Fruit fly (Drosophila melanogaster) whole organism, wandering third instar larva: Measurements from ENCODE around the gene CG6739.

Experiments
- Abd-B ChIP-seq: fragments of >200 bp; optimal IDR thresholded peaks from 2 replicates; lab custom pipeline; 2017; ENCODE audit warnings: missing biosample characterization, missing genetic modification characterization
- CG32264 ChIP-seq: fragments of 200-800 bp; sonication (Bioruptor generic); optimal IDR thresholded peaks from 2 replicates; lab custom pipeline; 2016; ENCODE audit warnings: missing biosample characterization, missing genetic modification characterization
- CG9705 ChIP-seq: fragments of 200-800 bp; sonication (Bioruptor generic); optimal IDR thresholded peaks from 2 replicates; lab custom pipeline; 2018; ENCODE audit warnings: missing biosample characterization, mild to moderate bottlenecking, missing genetic modification characterization
- CrebA ChIP-seq: fragments of 200-800 bp; sonication (Bioruptor generic); optimal IDR thresholded peaks from 2 replicates; lab custom pipeline; 2016; ENCODE audit warnings: missing biosample characterization, mild to moderate bottlenecking, missing genetic modification characterization, borderline replicate concordance
- Dif ChIP-seq: fragments of 200-275, 200-300 bp; sonication (Bioruptor generic); optimal IDR thresholded peaks from 2 replicates; lab custom pipeline; 2018; ENCODE audit warnings: missing biosample characterization, missing genetic modification characterization; ENCODE audit not compliant: partially characterized antibody
- GATAd ChIP-seq: sonication (Bioruptor generic); optimal IDR thresholded peaks from 2 replicates; lab custom pipeline; 2016; ENCODE audit warnings: missing biosample characterization, missing genetic modification characterization
- HLH106 ChIP-seq: fragments of 200-800 bp; optimal IDR thresholded peaks from 3 replicates; lab custom pipeline; 2019; ENCODE audit warnings: missing biosample characterization, mild to moderate bottlenecking, missing genetic modification characterization, moderate library complexity
- Hnf4 ChIP-seq: fragments of 200-800 bp; sonication (Bioruptor generic); optimal IDR thresholded peaks from 2 replicates; lab custom pipeline; 2016; ENCODE audit warnings: missing biosample characterization, mild to moderate bottlenecking, missing genetic modification characterization
- Hr83 ChIP-seq: fragments of 200-300 bp; sonication (Bioruptor generic); optimal IDR thresholded peaks from 2 replicates; lab custom pipeline; 2016; ENCODE audit warnings: missing biosample characterization, mild to moderate bottlenecking, missing genetic modification characterization, moderate library complexity; ENCODE audit not compliant: poor library complexity, severe bottlenecking
- Jra ChIP-seq: sonication (Bioruptor generic); optimal IDR thresholded peaks from 2 replicates; lab custom pipeline; 2016; ENCODE audit warnings: missing biosample characterization, missing genetic modification characterization
- Mio ChIP-seq: sonication (Bioruptor generic); optimal IDR thresholded peaks from 2 replicates; lab custom pipeline; 2016; ENCODE audit warnings: missing biosample characterization, missing genetic modification characterization
- Myc ChIP-seq: fragments of >200 bp; optimal IDR thresholded peaks from 2 replicates; lab custom pipeline; 2017
- OdsH ChIP-seq: fragments of 200-800 bp; sonication (Bioruptor generic); optimal IDR thresholded peaks from 2 replicates; lab custom pipeline; 2016; ENCODE audit warnings: missing biosample characterization, mild to moderate bottlenecking, missing genetic modification characterization
- Rel ChIP-seq, 2 experiments: fragments of 200-800 bp; sonication (Bioruptor generic) in 1 of 2; optimal IDR thresholded peaks; 2 replicates in 1 of 2; 3 replicates in 1 of 2; lab custom pipeline; 2016 to 2019; ENCODE audit warnings: mild to moderate bottlenecking in 2 of 2, missing biosample characterization in 2 of 2, missing genetic modification characterization in 2 of 2, moderate library complexity in 1 of 2
- Sp1 ChIP-seq: fragments of 200-800 bp; sonication (Bioruptor generic); optimal IDR thresholded peaks from 3 replicates; lab custom pipeline; 2019; ENCODE audit warnings: missing biosample characterization, mild to moderate bottlenecking, missing genetic modification characterization, moderate library complexity
- Vsx2 ChIP-seq: fragments of 200-300, 225-300 bp; sonication (Bioruptor generic); optimal IDR thresholded peaks from 2 replicates; lab custom pipeline; 2018; ENCODE audit warnings: missing biosample characterization, missing genetic modification characterization; ENCODE audit not compliant: partially characterized antibody
- br ChIP-seq: fragments of 200-800 bp; sonication (Bioruptor generic); optimal IDR thresholded peaks from 2 replicates; lab custom pipeline; 2016; ENCODE audit warnings: missing biosample characterization, missing genetic modification characterization
- dl ChIP-seq, 2 experiments: fragments of 175-275, 200-275 bp in 1 of 2; fragments of 200-275 bp in 1 of 2; sonication (Bioruptor generic); optimal IDR thresholded peaks; lab custom pipeline; 2018; ENCODE audit warnings: mild to moderate bottlenecking in 2 of 2, missing biosample characterization in 2 of 2, missing genetic modification characterization in 2 of 2, moderate library complexity in 2 of 2; ENCODE audit not compliant: partially characterized antibody in 2 of 2, insufficient read depth in 1 of 2
- dmrt93B ChIP-seq: fragments of 200-800 bp; sonication (Bioruptor generic); optimal IDR thresholded peaks from 2 replicates; lab custom pipeline; 2018; ENCODE audit warnings: missing biosample characterization, mild to moderate bottlenecking, missing genetic modification characterization
- dsf ChIP-seq: sonication (Bioruptor generic); optimal IDR thresholded peaks from 2 replicates; lab custom pipeline; 2016; ENCODE audit warnings: missing biosample characterization, missing genetic modification characterization, borderline replicate concordance
- ey ChIP-seq: fragments of 200-800 bp; sonication (Bioruptor generic); optimal IDR thresholded peaks from 2 replicates; lab custom pipeline; 2016; ENCODE audit warnings: missing biosample characterization, missing genetic modification characterization
- foxo ChIP-seq, 2 experiments: fragments of 200-800 bp; sonication (Bioruptor generic); optimal IDR thresholded peaks; 2 replicates in 1 of 2; 3 replicates in 1 of 2; lab custom pipeline; 2016 to 2017; ENCODE audit warnings: missing biosample characterization in 2 of 2, missing genetic modification characterization in 2 of 2
- fru ChIP-seq: fragments of 200-800 bp; sonication (Bioruptor generic); optimal IDR thresholded peaks from 3 replicates; lab custom pipeline; 2016; ENCODE audit warnings: missing biosample characterization, mild to moderate bottlenecking, missing genetic modification characterization
- h ChIP-seq: fragments of 200-800 bp; sonication (Bioruptor generic); optimal IDR thresholded peaks from 3 replicates; lab custom pipeline; 2016; ENCODE audit warnings: missing biosample characterization, mild to moderate bottlenecking, missing genetic modification characterization
- jim ChIP-seq: fragments of 175-275, 200-325 bp; sonication (Bioruptor generic); optimal IDR thresholded peaks from 2 replicates; lab custom pipeline; 2016; ENCODE audit warnings: missing biosample characterization, mild to moderate bottlenecking, missing genetic modification characterization
- lola ChIP-seq: fragments of >200 bp; optimal IDR thresholded peaks from 2 replicates; lab custom pipeline; 2017; ENCODE audit warnings: missing biosample characterization, missing genetic modification characterization
- pan ChIP-seq: fragments of >200 bp; optimal IDR thresholded peaks from 2 replicates; lab custom pipeline; 2017
- rgr ChIP-seq: fragments of 200-800 bp; sonication (Bioruptor generic); optimal IDR thresholded peaks from 3 replicates; lab custom pipeline; 2016; ENCODE audit warnings: missing biosample characterization, mild to moderate bottlenecking, missing genetic modification characterization
- sv ChIP-seq: fragments of 200-800 bp; sonication (Bioruptor generic); optimal IDR thresholded peaks from 3 replicates; lab custom pipeline; 2016; ENCODE audit warnings: missing biosample characterization, missing genetic modification characterization
- woc ChIP-seq: sonication (Bioruptor generic); optimal IDR thresholded peaks from 2 replicates; lab custom pipeline; 2016; ENCODE audit warnings: missing biosample characterization, mild to moderate bottlenecking, missing genetic modification characterization

Gene CG6739

dm6 chr2L:7566627-7567026, 41.6 kb upstream of the CG6739 start:
- TF ChIP-seq Rel (GFP tag; optimal IDR thresholded peaks at IDR 0.05; lab: Kevin White, UChicago) (no peak), Rel (tag; optimal IDR thresholded peaks at IDR 0.05; lab: Kevin White, UChicago) (no peak), dl (GFP tag; optimal IDR thresholded peaks at IDR 0.05; lab: Kevin White, UChicago; ENCODE audit: insufficient read depth in 1 of 2, partially characterized antibody in 2 of 2) (no peak), lola (GFP tag; lab: Kevin White, UChicago) (no peak), Jra (GFP tag; lab: Kevin White, UChicago) (no peak), CrebA (no peak), ey (GFP tag; lab: Kevin White, UChicago) (no peak), rgr (no peak), pan (lab: Kevin White, UChicago) (no peak), br (GFP tag; lab: Kevin White, UChicago) (no peak), dmrt93B (GFP tag; lab: Kevin White, UChicago) (no peak), sv (GFP tag; lab: Kevin White, UChicago) (no peak), Mio (no peak), Hr83 (no peak), CG9705 (no peak), OdsH (GFP tag; lab: Kevin White, UChicago) (no peak), h (GFP tag; lab: Kevin White, UChicago) (no peak), Sp1 (no peak), Abd-B (GFP tag; lab: Kevin White, UChicago) (no peak), Myc (lab: Kevin White, UChicago) (no peak), Dif (GFP tag; lab: Kevin White, UChicago) (no peak)
- TF ChIP-seq, all 38 proteins: peak for 0

dm6 chr2L:7570529-7570928, 37.7 kb upstream of the CG6739 start:
- TF ChIP-seq Dif (GFP tag; lab: Kevin White, UChicago) (no peak), dsf (GFP tag; lab: Kevin White, UChicago) (no peak), Jra (GFP tag; lab: Kevin White, UChicago) (no peak), jim (GFP tag; lab: Kevin White, UChicago) (no peak), foxo (GFP tag; optimal IDR thresholded peaks at IDR 0.05; lab: Kevin White, UChicago) (no peak)

dm6 chr2L:7571667-7572502, 36.3 kb upstream of the CG6739 start:
- TF ChIP-seq Rel (GFP tag; optimal IDR thresholded peaks at IDR 0.05; lab: Kevin White, UChicago) (no peak), Rel (tag; optimal IDR thresholded peaks at IDR 0.05; lab: Kevin White, UChicago) (peak; percentile 7), CG32264 (GFP tag; lab: Kevin White, UChicago) (no peak)

- TF ChIP-seq rgr (peak; percentile 34), OdsH (GFP tag; lab: Kevin White, UChicago) (no peak), foxo (GFP tag; optimal IDR thresholded peaks at IDR 0.05; lab: Kevin White, UChicago) (peak in 1 of 2 experiments; percentile 59), h (GFP tag; lab: Kevin White, UChicago) (peak; percentile 17), br (GFP tag; lab: Kevin White, UChicago) (no peak), HLH106 (tag; lab: Kevin White, UChicago) (no peak), CrebA (no peak), Hnf4 (no peak), jim (GFP tag; lab: Kevin White, UChicago) (no peak), Vsx2 (no peak), fru (peak; percentile 55), ey (GFP tag; lab: Kevin White, UChicago) (no peak), sv (GFP tag; lab: Kevin White, UChicago) (no peak), GATAd (GFP tag; lab: Kevin White, UChicago) (no peak), woc (GFP tag; lab: Kevin White, UChicago) (peak; percentile 58), Abd-B (GFP tag; lab: Kevin White, UChicago) (no peak), CG32264 (GFP tag; lab: Kevin White, UChicago) (no peak), CG9705 (no peak)
Observed at dm6 chr2L:7572839-7573546, 35.2 kb upstream of the CG6739 start.
